Worm (Caenorhabditis elegans): ENCODE results near the gene snx-14.

snx-14 gene

ce11 chrII:13542991-13543390 is 12.0 kb upstream of the snx-14 start:
- no peak for TF ChIP-seq ces-1 (GFP tag; optimal IDR thresholded peaks at IDR 0.05)
- peak; percentile 21 for TF ChIP-seq ceh-8 (GFP tag; optimal IDR thresholded peaks at IDR 0.05)

- TF ChIP-seq efl-1 (optimal IDR thresholded peaks at IDR 0.05) = no peak
- TF ChIP-seq efl-1 (GFP tag; optimal IDR thresholded peaks at IDR 0.05 in 1 of 2) = peak in 1 of 2 experiments; percentile 53
- no peak for TF ChIP-seq xbp-1 (tag; optimal IDR thresholded peaks at IDR 0.05)
Measured at ce11 chrII:13540956-13541355, 9.9 kb upstream of the snx-14 start, which contains the start of the genes noa-1 and Y48E1B.17. TSS of gene noa-1 (minus strand) at chrII:13541056. TSS of gene Y48E1B.17 (minus strand) at chrII:13541084.

ce11 chrII:13530657-13531056 is 361 bp downstream of the snx-14 start:
- no peak for TF ChIP-seq lin-13 (GFP tag; optimal IDR thresholded peaks at IDR 0.05)
- TF ChIP-seq zip-4 (GFP tag; optimal IDR thresholded peaks at IDR 0.05) = no peak
- TF ChIP-seq pax-3 (tag; optimal IDR thresholded peaks at IDR 0.05) = no peak
- no peak for TF ChIP-seq sptf-1 (tag; optimal IDR thresholded peaks at IDR 0.05)
- no peak for TF ChIP-seq tlp-1 (tag; optimal IDR thresholded peaks at IDR 0.05)
- TF ChIP-seq fkh-10 (GFP tag; optimal IDR thresholded peaks at IDR 0.05) = no peak
- TF ChIP-seq mef-2 (tag; optimal IDR thresholded peaks at IDR 0.05) = no peak
- no peak for TF ChIP-seq pag-3 (tag; optimal IDR thresholded peaks at IDR 0.05; ENCODE audit: borderline replicate concordance, insufficient read depth)
- TF ChIP-seq lsy-2 (tag; optimal IDR thresholded peaks at IDR 0.05) = no peak
- no peak for TF ChIP-seq hpl-2 (GFP tag; optimal IDR thresholded peaks at IDR 0.05)
- TF ChIP-seq nhr-28 (tag; optimal IDR thresholded peaks at IDR 0.05) = no peak
- TF ChIP-seq nhr-84 (tag; optimal IDR thresholded peaks at IDR 0.05) = no peak
- no peak for TF ChIP-seq pqm-1 (tag; optimal IDR thresholded peaks at IDR 0.05)
- TF ChIP-seq unc-130 (tag; optimal IDR thresholded peaks at IDR 0.05) = no peak
- no peak for TF ChIP-seq nhr-11 (tag; optimal IDR thresholded peaks at IDR 0.05)

ce11 chrII:13529131-13529530 is 1.9 kb downstream of the snx-14 start:
- TF ChIP-seq rnt-1 (tag; optimal IDR thresholded peaks at IDR 0.05) = no peak
- TF ChIP-seq fkh-4 (tag; optimal IDR thresholded peaks at IDR 0.05; ENCODE audit: borderline replicate concordance) = no peak
- TF ChIP-seq pag-3 (tag; optimal IDR thresholded peaks at IDR 0.05; ENCODE audit: borderline replicate concordance, insufficient read depth) = no peak
- TF ChIP-seq egl-13 (tag; optimal IDR thresholded peaks at IDR 0.05) = no peak
- no peak for TF ChIP-seq unc-130 (tag; optimal IDR thresholded peaks at IDR 0.05)
- TF ChIP-seq lin-15B (tag; optimal IDR thresholded peaks at IDR 0.05) = no peak
- TF ChIP-seq unc-62 (GFP tag; optimal IDR thresholded peaks at IDR 0.05) = no peak
- no peak for TF ChIP-seq F16B12.6 (tag; optimal IDR thresholded peaks at IDR 0.05)
- no peak for TF ChIP-seq nhr-20 (tag; optimal IDR thresholded peaks at IDR 0.05)
- TF ChIP-seq Y116A8C.19 (tag; optimal IDR thresholded peaks at IDR 0.05; ENCODE audit: borderline replicate concordance) = no peak
- no peak for TF ChIP-seq hlh-17 (GFP tag; optimal IDR thresholded peaks at IDR 0.05; ENCODE audit: borderline replicate concordance)
- no peak for TF ChIP-seq ces-1 (GFP tag; optimal IDR thresholded peaks at IDR 0.05)
- TF ChIP-seq sox-4 (tag; optimal IDR thresholded peaks at IDR 0.05) = no peak

ce11 chrII:13521977-13522404 is 9.0 kb downstream of the snx-14 start:
- TF ChIP-seq efl-3 (GFP tag; optimal IDR thresholded peaks at IDR 0.05) = no peak
- TF ChIP-seq ets-5 (GFP tag; IDR thresholded peaks at IDR 0.05) = no peak
- no peak for TF ChIP-seq nhr-77 (tag; optimal IDR thresholded peaks at IDR 0.05)
- no peak for TF ChIP-seq efl-1 (optimal IDR thresholded peaks at IDR 0.05)
- TF ChIP-seq efl-1 (GFP tag; optimal IDR thresholded peaks at IDR 0.05 in 1 of 2) = peak in 1 of 2 experiments; percentile 47
- TF ChIP-seq swsn-7 (tag; optimal IDR thresholded peaks at IDR 0.05) = no peak
- TF ChIP-seq sox-4 (tag; optimal IDR thresholded peaks at IDR 0.05) = no peak
- TF ChIP-seq dpl-1 (GFP tag; optimal IDR thresholded peaks at IDR 0.05) = no peak
- TF ChIP-seq aha-1 (tag; optimal IDR thresholded peaks at IDR 0.05) = no peak
- no peak for TF ChIP-seq nhr-12 (tag; optimal IDR thresholded peaks at IDR 0.05)
- peak; percentile 68 for TF ChIP-seq nhr-85 (tag)
- no peak for TF ChIP-seq F16B12.6 (tag; optimal IDR thresholded peaks at IDR 0.05)
- TF ChIP-seq snpc-4 (tag; optimal IDR thresholded peaks at IDR 0.05) = peak; percentile 92

Measured in whole organism, L1 larva.